Fruit fly (Drosophila melanogaster): ENCODE results near the gene CG13933.

CG13933 gene

dm6 chr3L:1746338-1747199 is 28.4 kb downstream of the CG13933 start, which contains the start of gene CG13921:
CG13921 (plus strand) TSS chr3L:1746907.
- TF ChIP-seq zen2 (GFP tag; IDR thresholded peaks at IDR 0.05; ENCODE audit: partially characterized antibody), result no peak
- TF ChIP-seq mld (GFP tag; IDR thresholded peaks at IDR 0.05; ENCODE audit: partially characterized antibody), result no peak
- peak; percentile 97 for TF ChIP-seq CG15601 (tag; optimal IDR thresholded peaks at IDR 0.05)
- TF ChIP-seq CG11093 (GFP tag; IDR thresholded peaks at IDR 0.05), result peak; percentile 97
- peak; percentile 99 for TF ChIP-seq HLH3B (GFP tag; IDR thresholded peaks at IDR 0.05)
- peak; percentile 96 for TF ChIP-seq YL-1 (GFP tag; optimal IDR thresholded peaks at IDR 0.05)
- peak; percentile 99 for TF ChIP-seq CG9609 (GFP tag; optimal IDR thresholded peaks at IDR 0.05)
- TF ChIP-seq eyg (GFP tag; optimal IDR thresholded peaks at IDR 0.05), result peak; percentile 98
- TF ChIP-seq chn (GFP tag; optimal IDR thresholded peaks at IDR 0.05), result peak; percentile 100
- TF ChIP-seq inv (GFP tag; IDR thresholded peaks at IDR 0.05; ENCODE audit: partially characterized antibody), result no peak
- TF ChIP-seq hkb (optimal IDR thresholded peaks at IDR 0.05), result no peak
- peak; percentile 99 for TF ChIP-seq hkb (GFP tag; IDR thresholded peaks at IDR 0.05)
- TF ChIP-seq Mrtf (GFP tag; IDR thresholded peaks at IDR 0.05), result peak; percentile 98
- peak; percentile 96 for TF ChIP-seq CG8359 (GFP tag; optimal IDR thresholded peaks at IDR 0.05; ENCODE audit: borderline replicate concordance)
- TF ChIP-seq Fer3 (tag; optimal IDR thresholded peaks at IDR 0.05), result peak; percentile 98
- peak; percentile 97 for TF ChIP-seq trh (GFP tag; optimal IDR thresholded peaks at IDR 0.05)
- TF ChIP-seq ind (GFP tag; optimal IDR thresholded peaks at IDR 0.05), result peak; percentile 99
- peak; percentile 99 for TF ChIP-seq CG10366 (GFP tag; IDR thresholded peaks at IDR 0.05)
- TF ChIP-seq kay (GFP tag; optimal IDR thresholded peaks at IDR 0.05), result no peak
- peak; percentile 97 for TF ChIP-seq CG9215 (GFP tag; IDR thresholded peaks at IDR 0.05)
- peak; percentile 82 for TF ChIP-seq exex (tag; optimal IDR thresholded peaks at IDR 0.05)
- TF ChIP-seq stc (GFP tag; IDR thresholded peaks at IDR 0.05), result peak; percentile 99
- no peak for TF ChIP-seq CG2129 (GFP tag; IDR thresholded peaks at IDR 0.05; ENCODE audit: partially characterized antibody)
- TF ChIP-seq Awh (GFP tag; IDR thresholded peaks at IDR 0.05), result peak; percentile 99
- TF ChIP-seq tx (GFP tag; optimal IDR thresholded peaks at IDR 0.05), result peak; percentile 98
- TF ChIP-seq oc (tag; optimal IDR thresholded peaks at IDR 0.05), result peak; percentile 99
- TF ChIP-seq CG5953 (GFP tag; IDR thresholded peaks at IDR 0.05), result peak; percentile 99
- TF ChIP-seq tio (GFP tag; optimal IDR thresholded peaks at IDR 0.05), result peak; percentile 98
- peak; percentile 100 for TF ChIP-seq CG10979 (tag; optimal IDR thresholded peaks at IDR 0.05)
- peak; percentile 99 for TF ChIP-seq Aef1 (GFP tag; IDR thresholded peaks at IDR 0.05)
- peak in 1 of 3 experiments; percentile 99 for TF ChIP-seq Stat92E (GFP tag; optimal IDR thresholded peaks at IDR 0.05)
- peak in 1 of 2 experiments; percentile 100 for TF ChIP-seq eve (GFP tag; optimal IDR thresholded peaks at IDR 0.05)
- TF ChIP-seq CG13894 (tag; optimal IDR thresholded peaks at IDR 0.05), result peak; percentile 92
- peak; percentile 100 for TF ChIP-seq Six4 (GFP tag; optimal IDR thresholded peaks at IDR 0.05)
- TF ChIP-seq CG6765 (GFP tag; optimal IDR thresholded peaks at IDR 0.05), result peak; percentile 94
- TF ChIP-seq chinmo (GFP tag; IDR thresholded peaks at IDR 0.05; ENCODE audit: partially characterized antibody), result peak; percentile 69; the same call in 1 of the 4 replicates
- no peak for TF ChIP-seq hb (GFP tag; IDR thresholded peaks at IDR 0.05; ENCODE audit: partially characterized antibody)
- peak; percentile 93 for TF ChIP-seq Myb (GFP tag; optimal IDR thresholded peaks at IDR 0.05)
- peak; percentile 98 for TF ChIP-seq CG31388 (GFP tag; optimal IDR thresholded peaks at IDR 0.05)
- peak; percentile 99 for TF ChIP-seq CG4617 (GFP tag; optimal IDR thresholded peaks at IDR 0.05; ENCODE audit: borderline replicate concordance)
- peak; percentile 98 for TF ChIP-seq Asciz (GFP tag; optimal IDR thresholded peaks at IDR 0.05)
- TF ChIP-seq sr (GFP tag; IDR thresholded peaks at IDR 0.05), result peak; percentile 95
- peak; percentile 97 for TF ChIP-seq CG3281 (GFP tag; optimal IDR thresholded peaks at IDR 0.05)
- TF ChIP-seq CG15011 (GFP tag; optimal IDR thresholded peaks at IDR 0.05), result peak; percentile 98
- TF ChIP-seq Oli (tag; optimal IDR thresholded peaks at IDR 0.05), result peak; percentile 99
- peak; percentile 99 for TF ChIP-seq mam (GFP tag; optimal IDR thresholded peaks at IDR 0.05)
- TF ChIP-seq D19A (tag; optimal IDR thresholded peaks at IDR 0.05), result peak; percentile 97
- peak; percentile 99 for TF ChIP-seq row (GFP tag; IDR thresholded peaks at IDR 0.05)
- no peak for TF ChIP-seq fru (optimal IDR thresholded peaks at IDR 0.05)
